Worm (Caenorhabditis elegans) whole organism, L4 larva: ENCODE measurements around the gene nck-1.
A peak's percentile ranks its signal among the peaks of the same experiment; 100 is the strongest.

Experiments
- D1046.2 ChIP-seq: fragments of 200-800 bp; sonication (Bioruptor generic); IDR thresholded peaks from 2 replicates; pipeline ENCODE4 v1.3.6; 2022; ENCODE audit warnings: missing genetic modification characterization, missing compliant biosample characterization
- F37D6.2 ChIP-seq: sonication (generic microtip); optimal IDR thresholded peaks from 2 replicates; lab custom pipeline; 2016; ENCODE audit warnings: mild to moderate bottlenecking, missing genetic modification characterization, missing compliant biosample characterization
- F44E2.7 ChIP-seq: fragments of 200-800 bp; sonication (Bioruptor generic); IDR thresholded peaks from 2 replicates; pipeline ENCODE4 v2.1.2; 2022; ENCODE audit warnings: missing genetic modification characterization, missing compliant biosample characterization
- T26A8.4 ChIP-seq: fragments of 200-800 bp; sonication (Bioruptor generic); IDR thresholded peaks from 2 replicates; pipeline ENCODE4 v1.3.6; 2022; ENCODE audit warnings: missing genetic modification characterization, missing compliant biosample characterization
- Y75B8A.6 ChIP-seq: fragments of 200-800 bp; sonication (Bioruptor generic); IDR thresholded peaks from 2 replicates; pipeline ENCODE4 v1.3.6; 2022; ENCODE audit warnings: missing genetic modification reagents, missing genetic modification characterization, missing compliant biosample characterization
- ZK337.2 ChIP-seq: fragments of 200-800 bp; sonication (Bioruptor generic); IDR thresholded peaks from 2 replicates; pipeline ENCODE4 v1.3.6; 2022; ENCODE audit warnings: missing genetic modification reagents, missing genetic modification characterization, missing compliant biosample characterization
- ZK546.5 ChIP-seq, 2 experiments: sonication (generic microtip); optimal IDR thresholded peaks; 2 replicates each; lab custom pipeline; 2017; ENCODE audit warnings: missing biosample characterization in 2 of 2, missing genetic modification characterization in 2 of 2
- aha-1 ChIP-seq: fragments of 150-350 bp; peaks from one replicate; lab custom pipeline; 2014; ENCODE audit warnings: missing biosample characterization, missing genetic modification characterization
- aly-2 ChIP-seq: sonication (generic microtip); optimal IDR thresholded peaks from 2 replicates; lab custom pipeline; 2018; ENCODE audit warnings: missing biosample characterization, missing genetic modification characterization
- arid-1 ChIP-seq: fragments of 200-800 bp; sonication (Bioruptor generic); conservative IDR thresholded peaks from 2 replicates; pipeline ENCODE4 v1.3.6; 2022; ENCODE audit warnings: missing genetic modification reagents, missing genetic modification characterization, missing compliant biosample characterization
- ceh-62 ChIP-seq: sonication (generic microtip); optimal IDR thresholded peaks from 2 replicates; lab custom pipeline; 2017; ENCODE audit warnings: missing biosample characterization, missing genetic modification characterization
- ceh-82 ChIP-seq: sonication (generic microtip); optimal IDR thresholded peaks from 2 replicates; lab custom pipeline; 2017; ENCODE audit warnings: missing biosample characterization, missing genetic modification characterization
- daf-16 ChIP-seq, 3 experiments: sonication (generic microtip); optimal IDR thresholded peaks; 2 replicates each; lab custom pipeline; 2016 to 2017; ENCODE audit warnings: missing genetic modification characterization in 3 of 3, missing genetic modification reagents in 3 of 3, mild to moderate bottlenecking in 2 of 3, missing compliant biosample characterization in 2 of 3, missing biosample characterization in 1 of 3, moderate library complexity in 1 of 3
- daf-8 ChIP-seq: fragments of 200-800 bp; sonication (Bioruptor generic); IDR thresholded peaks from 2 replicates; pipeline ENCODE4 v1.3.6; 2022; ENCODE audit warnings: missing genetic modification characterization, missing compliant biosample characterization
- dmd-8 ChIP-seq: fragments of 200-800 bp; sonication (Bioruptor generic); IDR thresholded peaks from 2 replicates; pipeline ENCODE4 v1.3.6; 2022; ENCODE audit warnings: missing genetic modification characterization, missing compliant biosample characterization
- dmd-9 ChIP-seq: fragments of 200-800 bp; sonication (Bioruptor generic); IDR thresholded peaks from 2 replicates; pipeline ENCODE4 v1.3.6; 2022; ENCODE audit warnings: missing genetic modification reagents, missing genetic modification characterization, missing compliant biosample characterization
- egl-27 ChIP-seq: sonication (generic microtip); optimal IDR thresholded peaks from 3 replicates; lab custom pipeline; 2017; ENCODE audit warnings: missing biosample characterization, missing genetic modification reagents, missing genetic modification characterization
- egl-43 ChIP-seq: fragments of 200-800 bp; sonication (Bioruptor generic); IDR thresholded peaks from 2 replicates; pipeline ENCODE4 v1.3.6; 2022; ENCODE audit warnings: missing genetic modification reagents, missing genetic modification characterization, missing compliant biosample characterization
- fkh-10 ChIP-seq: fragments of 150-350 bp; optimal IDR thresholded peaks from 2 replicates; lab custom pipeline; 2014; ENCODE audit warnings: missing biosample characterization, missing genetic modification reagents, missing genetic modification characterization
- fos-1 ChIP-seq: fragments of 150-350 bp; optimal IDR thresholded peaks from 2 replicates; lab custom pipeline; 2014; ENCODE audit warnings: missing biosample characterization, missing genetic modification characterization
- hmg-1.1 ChIP-seq: fragments of 200-800 bp; sonication (Bioruptor generic); IDR thresholded peaks from 2 replicates; pipeline ENCODE4 v1.3.6; 2022; ENCODE audit warnings: missing genetic modification reagents, missing genetic modification characterization, missing compliant biosample characterization
- lsy-2 ChIP-seq, 2 experiments: fragments of 150-350 bp in 1 of 2; sonication (generic microtip) in 1 of 2; optimal IDR thresholded peaks; 2 replicates each; lab custom pipeline; 2014 to 2017; ENCODE audit warnings: missing biosample characterization in 2 of 2, missing genetic modification characterization in 2 of 2
- madf-5 ChIP-seq, 2 experiments: fragments of 200-800 bp; sonication (Bioruptor generic); IDR thresholded peaks; 2 replicates each; pipeline ENCODE4 v1.3.6; 2022; ENCODE audit warnings: missing compliant biosample characterization in 2 of 2, missing genetic modification characterization in 2 of 2
- mdl-1 ChIP-seq, 2 experiments: fragments of 150-350 bp in 1 of 2; sonication (generic microtip) in 1 of 2; optimal IDR thresholded peaks; 2 replicates each; lab custom pipeline; 2014 to 2017; ENCODE audit warnings: missing biosample characterization in 2 of 2, missing genetic modification characterization in 2 of 2
- mdt-29 ChIP-seq: fragments of 200-800 bp; sonication (Bioruptor generic); IDR thresholded peaks from 2 replicates; pipeline ENCODE4 v1.3.6; 2022; ENCODE audit warnings: missing genetic modification reagents, missing genetic modification characterization, missing compliant biosample characterization
- mxl-2 ChIP-seq: fragments of 200-800 bp; sonication (Bioruptor generic); conservative IDR thresholded peaks from 2 replicates; pipeline ENCODE4 v1.3.6; 2022; ENCODE audit warnings: missing genetic modification reagents, missing genetic modification characterization, missing compliant biosample characterization
- nhr-102 ChIP-seq: sonication (generic microtip); optimal IDR thresholded peaks from 2 replicates; lab custom pipeline; 2016; ENCODE audit warnings: mild to moderate bottlenecking, missing genetic modification characterization, moderate library complexity, missing compliant biosample characterization
- nhr-237 ChIP-seq: sonication (generic microtip); optimal IDR thresholded peaks from 2 replicates; lab custom pipeline; 2017; ENCODE audit warnings: missing biosample characterization, missing genetic modification characterization
- nhr-25 ChIP-seq: sonication (generic microtip); optimal IDR thresholded peaks from 2 replicates; lab custom pipeline; 2017; ENCODE audit warnings: missing genetic modification characterization, mild to moderate bottlenecking, missing compliant biosample characterization, antibody characterized with exemption, moderate library complexity, borderline replicate concordance; ENCODE audit not compliant: insufficient read depth
- nhr-77 ChIP-seq: fragments of 150-350 bp; optimal IDR thresholded peaks from 2 replicates; lab custom pipeline; 2014; ENCODE audit warnings: missing biosample characterization, missing genetic modification characterization
- pha-4 ChIP-seq, 2 experiments: fragments of 150-350 bp in 1 of 2; fragments of 200-800 bp in 1 of 2; sonication (Bioruptor generic) in 1 of 2; IDR thresholded peaks in 1 of 2; optimal IDR thresholded peaks in 1 of 2; 2 replicates each; pipeline versions ENCODE4 v1.3.6 to Lab custom; 2014 to 2022; ENCODE audit warnings: missing genetic modification characterization in 2 of 2, missing genetic modification reagents in 2 of 2, missing biosample characterization in 1 of 2, missing compliant biosample characterization in 1 of 2
- snpc-4 ChIP-seq: fragments of 150-350 bp; optimal IDR thresholded peaks from 2 replicates; lab custom pipeline; 2014; ENCODE audit warnings: missing biosample characterization, missing genetic modification characterization
- spr-3 ChIP-seq: fragments of 200-800 bp; sonication (Bioruptor generic); optimal IDR thresholded peaks from 2 replicates; lab custom pipeline; 2018; ENCODE audit warnings: mild to moderate bottlenecking, missing genetic modification characterization, missing compliant biosample characterization
- unc-130 ChIP-seq: sonication (generic microtip); optimal IDR thresholded peaks from 2 replicates; lab custom pipeline; 2016; ENCODE audit warnings: missing genetic modification reagents, missing genetic modification characterization, missing compliant biosample characterization
- unc-62 ChIP-seq, 3 experiments: fragments of 150-350 bp in 1 of 3; sonication (generic microtip); optimal IDR thresholded peaks in 2 of 3; peaks in 1 of 3; 1 replicate in 1 of 3; 2 replicates in 2 of 3; lab custom pipeline; 2014 to 2017; ENCODE audit warnings: missing biosample characterization in 3 of 3, missing genetic modification characterization in 3 of 3, missing genetic modification reagents in 3 of 3, missing genotype in 1 of 3
- zag-1 ChIP-seq: fragments of 150-350 bp; optimal IDR thresholded peaks from 2 replicates; lab custom pipeline; 2014; ENCODE audit warnings: missing biosample characterization, missing genetic modification characterization
- zfp-2 ChIP-seq: sonication (generic microtip); optimal IDR thresholded peaks from 2 replicates; lab custom pipeline; 2016; ENCODE audit warnings: mild to moderate bottlenecking, missing genetic modification characterization, missing compliant biosample characterization
- zfp-3 ChIP-seq: fragments of 200-800 bp; sonication (Bioruptor generic); conservative IDR thresholded peaks from 2 replicates; pipeline ENCODE4 v1.3.6; 2022; ENCODE audit warnings: missing genetic modification reagents, missing genetic modification characterization, missing compliant biosample characterization
- zip-2 ChIP-seq: fragments of 150-350 bp; optimal IDR thresholded peaks from 2 replicates; lab custom pipeline; 2014; ENCODE audit warnings: missing biosample characterization, missing genetic modification characterization
- ztf-11 ChIP-seq: fragments of 150-350 bp; optimal IDR thresholded peaks from 2 replicates; lab custom pipeline; 2014; ENCODE audit warnings: missing biosample characterization, missing genetic modification characterization
- ztf-7 ChIP-seq: fragments of 150-350 bp; optimal IDR thresholded peaks from 2 replicates; lab custom pipeline; 2014; ENCODE audit warnings: missing biosample characterization, missing genetic modification characterization

Gene nck-1

ce11 chrX:4146798-4147543 lies 6.3 kb downstream of the nck-1 start:
- TF ChIP-seq daf-16 (GFP tag; optimal IDR thresholded peaks at IDR 0.05; lab: Kevin White, UChicago) (no peak), daf-16 (tag; optimal IDR thresholded peaks at IDR 0.05; lab: Kevin White, UChicago) (peak; percentile 0), hmg-1.1 (GFP tag; lab: Robert Waterston, UW) (0 out of 2 replicates have a peak, but pooled peaks have one; percentile 21), nhr-237 (tag; lab: Kevin White, UChicago) (no peak), T26A8.4 (peak; percentile 29; the same call in 1 of the 2 replicates), pha-4 (GFP tag; IDR thresholded peaks at IDR 0.05; lab: Robert Waterston, UW) (0 out of 2 replicates have a peak, but pooled peaks have one; percentile 4), pha-4 (tag; optimal IDR thresholded peaks at IDR 0.05; lab: Kevin White, UChicago) (no peak), lsy-2 (tag; optimal IDR thresholded peaks at IDR 0.05; lab: Kevin White, UChicago) (peak in 1 of 2 experiments; percentile 1), Y75B8A.6 (no peak), aha-1 (tag; lab: Kevin White, UChicago) (peak; percentile 97), F37D6.2 (peak; percentile 7)

DNA sequence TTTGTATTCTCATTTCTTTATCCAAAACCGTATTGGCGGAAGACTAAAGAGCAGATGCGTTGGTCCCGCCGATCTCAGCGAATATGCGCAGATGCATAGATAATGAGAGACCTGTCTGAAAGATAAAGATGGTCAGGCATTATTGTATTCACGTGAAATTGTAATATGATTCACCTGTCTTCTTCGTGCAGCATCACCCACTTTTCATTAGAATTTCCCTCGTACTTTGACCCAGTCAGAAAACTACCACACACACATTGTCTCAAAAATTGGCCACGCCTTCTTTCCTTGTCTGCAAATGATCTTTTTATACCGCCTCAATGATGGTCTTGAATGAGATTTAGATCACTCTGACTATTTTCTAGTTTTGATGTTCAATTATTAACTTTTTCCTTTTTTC lies 7.2 kb downstream of the nck-1 start:
- TF ChIP-seq aha-1 (tag; lab: Kevin White, UChicago) (peak; percentile 29), unc-62 (GFP tag; optimal IDR thresholded peaks at IDR 0.05 in 1 of 2; lab: Kevin White, UChicago) (peak in 1 of 2 experiments; percentile 58), unc-62 (tag; optimal IDR thresholded peaks at IDR 0.05; lab: Kevin White, UChicago) (no peak), daf-16 (GFP tag; optimal IDR thresholded peaks at IDR 0.05; lab: Kevin White, UChicago) (no peak), daf-16 (tag; optimal IDR thresholded peaks at IDR 0.05; lab: Kevin White, UChicago) (peak; percentile 9), egl-43 (no peak), madf-5 (GFP tag; IDR thresholded peaks at IDR 0.05; lab: Robert Waterston, UW) (no peak), fos-1 (tag; lab: Kevin White, UChicago) (no peak), D1046.2 (0 out of 2 replicates have a peak, but pooled peaks have one; percentile 17), ztf-11 (tag; lab: Kevin White, UChicago) (no peak), mxl-2 (GFP tag; lab: Robert Waterston, UW) (peak; percentile 44; the same call in 1 of the 2 replicates), snpc-4 (tag; lab: Kevin White, UChicago) (no peak), nhr-25 (tag; lab: Kevin White, UChicago) (peak; percentile 23), aly-2 (tag; lab: Kevin White, UChicago) (no peak), ceh-82 (tag; lab: Kevin White, UChicago) (no peak)

ce11 chrX:4145051-4145826 lies 8.0 kb downstream of the nck-1 start:
- TF ChIP-seq lsy-2 (tag; optimal IDR thresholded peaks at IDR 0.05; lab: Kevin White, UChicago) (peak; percentile 11 to 48), ZK337.2 (peak; percentile 42), zip-2 (tag; lab: Kevin White, UChicago) (no peak), snpc-4 (tag; lab: Kevin White, UChicago) (no peak), nhr-77 (tag; lab: Kevin White, UChicago) (peak; percentile 49), daf-8 (GFP tag; lab: Robert Waterston, UW) (0 out of 2 replicates have a peak, but pooled peaks have one; percentile 34), nhr-25 (tag; lab: Kevin White, UChicago) (peak; percentile 95), zag-1 (no peak), D1046.2 (no peak), zfp-2 (tag; lab: Kevin White, UChicago) (peak; percentile 36), arid-1 (GFP tag; lab: Robert Waterston, UW) (peak; percentile 33; the same call in 1 of the 2 replicates), fos-1 (tag; lab: Kevin White, UChicago) (no peak), ceh-62 (no peak), mdt-29 (GFP tag; lab: Robert Waterston, UW) (peak; percentile 18; the same call in 1 of the 2 replicates), egl-27 (tag; lab: Kevin White, UChicago) (no peak), ZK546.5 (tag; optimal IDR thresholded peaks at IDR 0.05; lab: Kevin White, UChicago) (no peak), nhr-102 (peak; percentile 64), mxl-2 (GFP tag; lab: Robert Waterston, UW) (peak; percentile 53; the same call in 1 of the 2 replicates), ztf-7 (tag; lab: Kevin White, UChicago) (no peak), zfp-3 (no peak), unc-130 (GFP tag; lab: Kevin White, UChicago) (no peak), spr-3 (GFP tag; lab: Kevin White, UChicago) (no peak), dmd-9 (peak; percentile 82; the same call in 1 of the 2 replicates), mdl-1 (tag; optimal IDR thresholded peaks at IDR 0.05; lab: Kevin White, UChicago) (peak; percentile 97 to 98), F44E2.7 (GFP tag; lab: Robert Waterston, UW) (no peak), fkh-10 (GFP tag; lab: Kevin White, UChicago) (peak; percentile 60), dmd-8 (GFP tag; lab: Robert Waterston, UW) (no peak)
